Fruit fly (Drosophila melanogaster): ENCODE results near the gene Afti.

Gene Afti

DNA sequence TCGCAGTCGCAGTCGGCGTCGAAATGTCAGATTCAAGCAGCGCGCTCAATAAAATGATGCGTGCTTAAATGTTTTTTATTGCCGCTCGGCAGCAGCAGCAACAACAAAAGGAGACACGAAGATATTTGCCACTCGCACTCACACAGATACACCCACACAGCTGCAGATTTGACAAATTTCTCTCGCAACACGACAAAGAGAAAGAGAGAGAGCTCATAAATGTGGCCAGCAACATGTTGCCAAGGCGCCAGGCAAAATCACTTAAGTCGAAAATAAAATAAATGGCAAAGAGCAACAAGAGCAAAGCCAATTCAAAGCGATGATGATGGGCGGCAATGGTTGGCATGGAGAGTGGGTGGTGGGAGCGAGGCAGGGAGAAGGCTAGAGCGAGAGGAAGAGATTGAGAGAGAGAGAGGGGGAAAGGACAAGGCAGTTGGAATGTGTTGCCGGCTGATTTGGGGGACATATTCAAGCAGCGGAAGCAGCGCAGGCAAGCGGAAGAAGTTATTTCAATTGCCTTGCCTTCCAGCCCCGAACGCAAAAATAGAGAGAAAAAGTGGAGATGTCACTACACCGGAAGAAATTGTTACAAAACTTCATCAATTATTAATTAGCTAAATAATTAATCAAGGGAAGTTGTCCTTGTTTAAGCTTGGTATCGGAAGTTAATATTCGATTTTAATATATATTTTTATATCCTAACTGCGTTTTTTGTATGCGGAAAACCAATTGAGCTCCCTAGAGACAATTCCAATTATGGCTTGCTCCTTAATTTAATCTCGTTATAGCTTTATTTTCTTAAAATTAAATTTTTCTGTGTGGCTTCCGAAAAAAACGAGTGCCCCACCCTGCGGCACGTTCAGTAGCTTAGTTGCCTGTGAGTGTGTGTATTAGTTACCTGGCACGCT, 20.6 kb upstream of the Afti start (continued):
- TF ChIP-seq CG11247 (GFP tag; IDR thresholded peaks at IDR 0.05) = no peak
- TF ChIP-seq C15 (GFP tag; IDR thresholded peaks at IDR 0.05) = no peak
- peak; percentile 3 for TF ChIP-seq CG1603 (tag; optimal IDR thresholded peaks at IDR 0.05)
- TF ChIP-seq mirr (GFP tag; optimal IDR thresholded peaks at IDR 0.05) = peak; percentile 30
- TF ChIP-seq Fer2 (tag; optimal IDR thresholded peaks at IDR 0.05) = peak; percentile 26
- TF ChIP-seq Atf6 (GFP tag; IDR thresholded peaks at IDR 0.05) = 0 out of 2 replicates have a peak, but pooled peaks have one; percentile 40
- 0 out of 3 replicates have a peak, but pooled peaks have one; percentile 18 for TF ChIP-seq ase (GFP tag; IDR thresholded peaks at IDR 0.05)
- no peak for TF ChIP-seq CG15601 (tag; optimal IDR thresholded peaks at IDR 0.05)
- peak; percentile 55 for TF ChIP-seq Xbp1 (GFP tag; optimal IDR thresholded peaks at IDR 0.05)
- TF ChIP-seq CG3163 (GFP tag; optimal IDR thresholded peaks at IDR 0.05) = no peak
- TF ChIP-seq CG12391 (tag; optimal IDR thresholded peaks at IDR 0.05) = peak; percentile 65
- no peak for TF ChIP-seq Poxn (GFP tag; IDR thresholded peaks at IDR 0.05)
- 0 out of 3 replicates have a peak, but pooled peaks have one; percentile 26 for TF ChIP-seq CG34422 (GFP tag; IDR thresholded peaks at IDR 0.05)
- peak; percentile 48 for TF ChIP-seq Abd-B (GFP tag; optimal IDR thresholded peaks at IDR 0.05)
- TF ChIP-seq CG2889 (GFP tag; IDR thresholded peaks at IDR 0.05) = no peak
- TF ChIP-seq CG9215 (GFP tag; IDR thresholded peaks at IDR 0.05) = no peak
- peak in 1 of 2 experiments; percentile 72 for TF ChIP-seq eve (GFP tag; optimal IDR thresholded peaks at IDR 0.05)
- no peak for TF ChIP-seq kah (GFP tag; optimal IDR thresholded peaks at IDR 0.05)
- TF ChIP-seq PHDP (tag; optimal IDR thresholded peaks at IDR 0.05) = peak; percentile 64
- peak; percentile 34; the same call in 1 of the 2 replicates for TF ChIP-seq Rfx (GFP tag; IDR thresholded peaks at IDR 0.05)
- peak; percentile 55 for TF ChIP-seq Blimp-1 (GFP tag; optimal IDR thresholded peaks at IDR 0.05)
- TF ChIP-seq nerfin-2 (GFP tag; IDR thresholded peaks at IDR 0.05; ENCODE audit: partially characterized antibody) = no peak
- peak; percentile 60 for TF ChIP-seq CG6683 (GFP tag; optimal IDR thresholded peaks at IDR 0.05)
- TF ChIP-seq pum (GFP tag; optimal IDR thresholded peaks at IDR 0.05) = no peak
- peak; percentile 69 to 84 for TF ChIP-seq Trl (optimal IDR thresholded peaks at IDR 0.05)
- no peak for TF ChIP-seq Trl (GFP tag; optimal IDR thresholded peaks at IDR 0.05)
- TF ChIP-seq CG10147 (GFP tag; optimal IDR thresholded peaks at IDR 0.05) = peak; percentile 63
- TF ChIP-seq CG2120 (GFP tag; optimal IDR thresholded peaks at IDR 0.05) = peak; percentile 76
- TF ChIP-seq Elba2 (GFP tag; optimal IDR thresholded peaks at IDR 0.05) = no peak
- peak; percentile 50 for TF ChIP-seq lmd (GFP tag; IDR thresholded peaks at IDR 0.05)
- TF ChIP-seq slou (GFP tag; optimal IDR thresholded peaks at IDR 0.05) = peak; percentile 56
- peak; percentile 30 for TF ChIP-seq CG1529 (GFP tag; optimal IDR thresholded peaks at IDR 0.05)
- peak; percentile 61; the same call in 1 of the 3 replicates for TF ChIP-seq CG2199 (GFP tag; IDR thresholded peaks at IDR 0.05)
- no peak for TF ChIP-seq CG31224 (GFP tag; IDR thresholded peaks at IDR 0.05)
- no peak for TF ChIP-seq CG6272 (GFP tag; IDR thresholded peaks at IDR 0.05)
- TF ChIP-seq CTCF (GFP tag; optimal IDR thresholded peaks at IDR 0.05) = peak; percentile 5
- peak; percentile 42 for TF ChIP-seq D19B (GFP tag; optimal IDR thresholded peaks at IDR 0.05)
- peak; percentile 66 for TF ChIP-seq CG15269 (tag; optimal IDR thresholded peaks at IDR 0.05)
- TF ChIP-seq CG6689 (GFP tag; IDR thresholded peaks at IDR 0.05) = peak; percentile 58; the same call in 1 of the 2 replicates
- no peak for TF ChIP-seq vnd (GFP tag; IDR thresholded peaks at IDR 0.05; ENCODE audit: partially characterized antibody)
- no peak for TF ChIP-seq CG5180 (GFP tag; optimal IDR thresholded peaks at IDR 0.05)
- TF ChIP-seq seq (GFP tag; IDR thresholded peaks at IDR 0.05) = no peak; the same call in 1 of the 2 replicates
- peak; percentile 34 for TF ChIP-seq CG2875 (GFP tag; optimal IDR thresholded peaks at IDR 0.05)
- TF ChIP-seq D (optimal IDR thresholded peaks at IDR 0.05) = no peak
- peak; percentile 53 for TF ChIP-seq D (GFP tag; optimal IDR thresholded peaks at IDR 0.05)
- TF ChIP-seq Awh (GFP tag; IDR thresholded peaks at IDR 0.05) = 0 out of 2 replicates have a peak, but pooled peaks have one; percentile 22
- TF ChIP-seq CG8089 (GFP tag; optimal IDR thresholded peaks at IDR 0.05) = no peak
- TF ChIP-seq toy (GFP tag; IDR thresholded peaks at IDR 0.05) = peak; percentile 16; the same call in 1 of the 2 replicates
- TF ChIP-seq Dp (GFP tag; optimal IDR thresholded peaks at IDR 0.05) = no peak
- no peak for TF ChIP-seq dimm (GFP tag; IDR thresholded peaks at IDR 0.05)

All from whole organism, embryonic.